Worm (Caenorhabditis elegans) whole organism, mixed stage, embryonic: ENCODE measurements around the gene mdt-17.
"Not testable (repeated sequence)": the region's sequence is repeated elsewhere in the genome, so short reads cannot be mapped to it uniquely, and the experiment has no call there.

Experiments
- bed-3 ChIP-seq: fragments of 200-800 bp; sonication (Bioruptor generic); optimal IDR thresholded peaks from 3 replicates; lab custom pipeline; 2018; ENCODE audit warnings: mild to moderate bottlenecking, missing genetic modification characterization, moderate library complexity, missing compliant biosample characterization
- blmp-1 ChIP-seq: fragments of 150-350 bp; optimal IDR thresholded peaks from 2 replicates; lab custom pipeline; 2014; ENCODE audit warnings: missing biosample characterization, missing genetic modification characterization
- ceh-39 ChIP-seq: fragments of 150-350 bp; optimal IDR thresholded peaks from 2 replicates; lab custom pipeline; 2014; ENCODE audit warnings: missing biosample characterization, missing genetic modification characterization
- ceh-43 ChIP-seq: fragments of 200-800 bp; sonication (Bioruptor generic); optimal IDR thresholded peaks from 2 replicates; lab custom pipeline; 2018; ENCODE audit warnings: mild to moderate bottlenecking, missing genetic modification characterization, moderate library complexity, missing compliant biosample characterization
- ceh-83 ChIP-seq: fragments of 200-800 bp; sonication (Bioruptor generic); optimal IDR thresholded peaks from 2 replicates; lab custom pipeline; 2018; ENCODE audit warnings: mild to moderate bottlenecking, missing genetic modification characterization, missing compliant biosample characterization
- cnd-1 ChIP-seq: fragments of 200-800 bp; sonication (Bioruptor generic); optimal IDR thresholded peaks from 2 replicates; lab custom pipeline; 2018; ENCODE audit warnings: mild to moderate bottlenecking, missing genetic modification characterization, missing compliant biosample characterization
- drap-1 ChIP-seq: fragments of 200-800 bp; sonication (Bioruptor generic); optimal IDR thresholded peaks from 3 replicates; lab custom pipeline; 2018; ENCODE audit warnings: mild to moderate bottlenecking, missing genetic modification characterization, missing compliant biosample characterization
- elt-1 ChIP-seq: sonication (generic microtip); optimal IDR thresholded peaks from 2 replicates; lab custom pipeline; 2017; ENCODE audit warnings: missing genetic modification characterization, mild to moderate bottlenecking, missing compliant biosample characterization, antibody characterized with exemption, moderate library complexity, borderline replicate concordance; ENCODE audit not compliant: insufficient read depth
- elt-3 ChIP-seq: fragments of 150-350 bp; optimal IDR thresholded peaks from 2 replicates; lab custom pipeline; 2014; ENCODE audit warnings: missing biosample characterization, missing genetic modification characterization
- flh-1 ChIP-seq: fragments of 200-800 bp; sonication (Bioruptor generic); optimal IDR thresholded peaks from 2 replicates; lab custom pipeline; 2018; ENCODE audit warnings: mild to moderate bottlenecking, missing genetic modification characterization, moderate library complexity, missing compliant biosample characterization
- ham-2 ChIP-seq: fragments of 200-800 bp; sonication (Bioruptor generic); optimal IDR thresholded peaks from 2 replicates; lab custom pipeline; 2018; ENCODE audit warnings: mild to moderate bottlenecking, missing genetic modification characterization, missing compliant biosample characterization
- hlh-1 ChIP-seq: fragments of 150-350 bp; optimal IDR thresholded peaks from 2 replicates; lab custom pipeline; 2014; ENCODE audit warnings: missing biosample characterization, missing genetic modification reagents, missing genetic modification characterization
- lin-13 ChIP-seq: fragments of 150-350 bp; optimal IDR thresholded peaks from 2 replicates; lab custom pipeline; 2014; ENCODE audit warnings: missing biosample characterization, missing genetic modification characterization
- lin-32 ChIP-seq: fragments of 200-800 bp; sonication (Bioruptor generic); optimal IDR thresholded peaks from 2 replicates; lab custom pipeline; 2018; ENCODE audit warnings: mild to moderate bottlenecking, missing genetic modification characterization, missing compliant biosample characterization
- lsy-2 ChIP-seq: fragments of 150-350 bp; optimal IDR thresholded peaks from 2 replicates; lab custom pipeline; 2014; ENCODE audit warnings: missing biosample characterization, missing genetic modification characterization
- mab-5 ChIP-seq: fragments of 150-350 bp; optimal IDR thresholded peaks from 2 replicates; lab custom pipeline; 2014; ENCODE audit warnings: missing biosample characterization, missing genetic modification characterization
- mep-1 ChIP-seq: fragments of 150-350 bp; optimal IDR thresholded peaks from 2 replicates; lab custom pipeline; 2017; ENCODE audit warnings: missing biosample characterization, missing genetic modification reagents, missing genetic modification characterization, inconsistent platforms
- mls-2 ChIP-seq: sonication (generic microtip); optimal IDR thresholded peaks from 2 replicates; lab custom pipeline; 2016; ENCODE audit warnings: mild to moderate bottlenecking, missing genetic modification characterization, moderate library complexity, missing compliant biosample characterization
- nhr-2 ChIP-seq: fragments of 150-350 bp; optimal IDR thresholded peaks from 2 replicates; lab custom pipeline; 2014; ENCODE audit warnings: missing biosample characterization, missing genetic modification characterization
- nhr-237 ChIP-seq: fragments of 150-350 bp; optimal IDR thresholded peaks from 2 replicates; lab custom pipeline; 2014; ENCODE audit warnings: missing biosample characterization, missing genetic modification characterization
- nhr-28 ChIP-seq: fragments of 150-350 bp; optimal IDR thresholded peaks from 2 replicates; lab custom pipeline; 2014; ENCODE audit warnings: missing biosample characterization, missing genetic modification characterization
- nhr-76 ChIP-seq: sonication (generic microtip); optimal IDR thresholded peaks from 2 replicates; lab custom pipeline; 2017; ENCODE audit warnings: missing biosample characterization, missing genetic modification characterization
- pha-4 ChIP-seq: fragments of 150-350 bp; optimal IDR thresholded peaks from 2 replicates; lab custom pipeline; 2018; ENCODE audit warnings: missing biosample characterization, missing genetic modification reagents, missing genetic modification characterization
- snpc-4 ChIP-seq: fragments of 150-350 bp; optimal IDR thresholded peaks from 2 replicates; lab custom pipeline; 2014; ENCODE audit warnings: missing biosample characterization, missing genetic modification characterization
- sptf-1 ChIP-seq: sonication (generic microtip); optimal IDR thresholded peaks from 2 replicates; lab custom pipeline; 2017; ENCODE audit warnings: mild to moderate bottlenecking, missing genetic modification characterization, moderate library complexity, missing compliant biosample characterization
- tbx-8 ChIP-seq: fragments of 200-800 bp; sonication (Bioruptor generic); optimal IDR thresholded peaks from 2 replicates; lab custom pipeline; 2018; ENCODE audit warnings: mild to moderate bottlenecking, missing genetic modification characterization, moderate library complexity, missing compliant biosample characterization
- unc-120 ChIP-seq: sonication (generic microtip); optimal IDR thresholded peaks from 2 replicates; lab custom pipeline; 2017; ENCODE audit warnings: missing genetic modification characterization, missing compliant biosample characterization; ENCODE audit not compliant: poor library complexity, severe bottlenecking
- unc-62 ChIP-seq: fragments of 150-350 bp; optimal IDR thresholded peaks from 2 replicates; lab custom pipeline; 2014; ENCODE audit warnings: missing biosample characterization, missing genetic modification reagents, missing genetic modification characterization
- ztf-11 ChIP-seq: fragments of 150-350 bp; optimal IDR thresholded peaks from 2 replicates; lab custom pipeline; 2014; ENCODE audit warnings: missing biosample characterization, missing genetic modification characterization

mdt-17 gene

DNA sequence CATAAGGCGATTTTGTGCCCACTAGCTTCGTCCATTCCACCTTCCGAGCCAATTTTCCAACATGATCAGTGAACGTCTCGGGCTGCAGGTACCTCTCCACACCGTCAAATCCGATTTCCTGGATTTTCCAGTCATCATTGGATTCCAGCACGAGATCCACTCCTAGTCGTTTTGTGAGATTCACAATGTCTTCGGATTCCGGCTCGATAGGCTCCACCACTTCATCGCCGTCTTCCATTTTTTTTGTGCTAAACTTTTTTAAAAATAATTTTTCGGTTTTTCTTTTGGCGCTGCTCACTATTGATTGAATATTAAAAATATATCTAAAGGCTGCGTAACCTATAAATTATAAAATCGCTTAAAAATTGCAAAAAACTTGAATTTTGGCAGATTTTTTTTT is at the start of gene mdt-17:
Gene mdt-17, minus strand, starts transcription at position 256 of the 400 bp plus-strand sequence.
- no peak for TF ChIP-seq mab-5
- TF ChIP-seq tbx-8 (GFP tag; lab: Kevin White, UChicago), result no peak
- no peak for TF ChIP-seq nhr-76
- no peak for TF ChIP-seq drap-1
- no peak for TF ChIP-seq bed-3
- no peak for TF ChIP-seq ham-2 (GFP tag; lab: Kevin White, UChicago)
- no peak for TF ChIP-seq mls-2 (tag; lab: Kevin White, UChicago)
- no peak for TF ChIP-seq unc-62 (GFP tag; lab: Kevin White, UChicago)

DNA sequence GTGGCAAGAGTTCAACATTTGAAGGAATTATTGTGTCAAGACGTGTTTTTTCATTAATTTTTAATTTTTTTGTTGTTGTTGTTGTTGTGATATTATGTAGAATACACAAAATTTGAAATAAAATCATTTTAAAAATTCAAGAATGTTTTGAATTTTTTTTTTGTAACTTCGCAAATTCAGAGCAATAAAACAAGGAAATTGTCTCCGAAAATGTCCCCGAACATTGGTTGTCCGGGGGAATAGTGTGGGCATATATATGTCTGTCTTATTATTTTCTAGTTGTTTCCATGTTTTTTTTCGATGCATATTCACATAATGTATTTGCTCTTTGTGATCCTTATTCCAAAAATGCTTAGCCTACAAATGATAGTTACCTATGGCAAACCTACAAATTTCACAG is 44.5 kb upstream of the mdt-17 start, which contains the start of gene clec-262:
Gene clec-262, plus strand, starts transcription at position 301 of the 400 bp plus-strand sequence.
- TF ChIP-seq drap-1 (no peak), nhr-76 (no peak), bed-3 (no peak), cnd-1 (tag; lab: Kevin White, UChicago) (no peak), sptf-1 (tag; lab: Kevin White, UChicago) (no peak), ztf-11 (tag; lab: Kevin White, UChicago) (no peak), ceh-43 (GFP tag; lab: Kevin White, UChicago) (no peak), ceh-83 (GFP tag; lab: Kevin White, UChicago) (no peak), pha-4 (tag; lab: Kevin White, UChicago) (no peak), tbx-8 (GFP tag; lab: Kevin White, UChicago) (no peak), snpc-4 (tag; lab: Kevin White, UChicago) (no peak), hlh-1 (no peak), ceh-39 (tag; lab: Kevin White, UChicago) (no peak), unc-120 (tag; lab: Kevin White, UChicago) (no peak), elt-3 (tag; lab: Kevin White, UChicago) (no peak), lsy-2 (tag; lab: Kevin White, UChicago) (no peak), lin-32 (GFP tag; lab: Kevin White, UChicago) (no peak)

DNA sequence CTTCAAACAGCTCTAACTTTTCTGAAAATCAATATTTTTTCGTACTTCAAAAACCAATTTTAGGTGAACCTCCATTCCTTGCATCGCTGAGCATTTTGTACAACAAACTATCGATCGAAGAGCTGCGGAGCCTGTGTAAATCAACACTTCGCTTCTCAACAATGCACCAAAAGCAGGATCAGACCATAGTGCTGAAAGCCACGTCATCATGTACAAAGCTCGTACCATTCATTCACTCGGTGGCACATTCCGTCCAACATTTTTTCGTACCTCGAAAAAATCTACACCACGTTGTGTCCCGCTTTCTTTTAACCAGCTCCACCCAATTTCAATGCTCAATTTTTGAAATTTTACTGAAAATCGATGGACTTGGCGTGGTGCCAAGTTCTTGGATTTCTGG is 43.5 kb upstream of the mdt-17 start, which contains the start of gene ZC15.10:
Gene ZC15.10, plus strand, starts transcription at position 162 of the 400 bp plus-strand sequence.
- TF ChIP-seq ztf-11 (tag; lab: Kevin White, UChicago) (no peak), nhr-2 (no peak), sptf-1 (tag; lab: Kevin White, UChicago) (no peak), elt-1 (no peak), nhr-237 (tag; lab: Kevin White, UChicago) (no peak), nhr-76 (no peak), mls-2 (tag; lab: Kevin White, UChicago) (no peak), nhr-28 (no peak), ceh-43 (GFP tag; lab: Kevin White, UChicago) (no peak), unc-120 (tag; lab: Kevin White, UChicago) (no peak)
- TF ChIP-seq, all 35 proteins: peak for 0

DNA sequence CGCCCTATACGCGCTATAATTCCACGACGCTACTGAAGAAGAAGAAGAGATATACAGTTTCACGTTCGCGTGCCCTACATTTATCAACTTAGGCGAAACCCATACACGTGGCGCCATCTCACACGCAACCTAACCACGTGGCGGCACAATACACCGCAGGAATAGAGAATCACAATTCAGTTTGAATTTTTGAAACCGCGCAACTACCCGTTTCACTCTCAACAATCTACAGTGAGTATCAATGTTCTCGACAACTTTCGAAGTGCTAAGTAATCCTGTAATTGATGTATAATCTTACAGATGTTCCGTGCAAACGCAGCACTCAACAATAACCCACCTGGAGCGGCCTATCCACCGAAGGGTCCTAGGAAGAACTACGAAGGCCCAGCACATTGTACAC is 38.8 kb upstream of the mdt-17 start, which contains the start of gene ZC15.1:
Gene ZC15.1, plus strand, starts transcription at position 301 of the 400 bp plus-strand sequence.
- TF ChIP-seq unc-120 (tag; lab: Kevin White, UChicago), result no peak
- TF ChIP-seq mab-5, result no peak
- no peak for TF ChIP-seq ztf-11 (tag; lab: Kevin White, UChicago)
- no peak for TF ChIP-seq mep-1
- TF ChIP-seq nhr-2, result no peak
- TF ChIP-seq snpc-4 (tag; lab: Kevin White, UChicago), result no peak
- no peak for TF ChIP-seq ceh-43 (GFP tag; lab: Kevin White, UChicago)
- no peak for TF ChIP-seq blmp-1 (tag; lab: Kevin White, UChicago)
- no peak for TF ChIP-seq lin-13 (tag; lab: Kevin White, UChicago)
- no peak for TF ChIP-seq ceh-83 (GFP tag; lab: Kevin White, UChicago)
- TF ChIP-seq nhr-28, result no peak
- TF ChIP-seq tbx-8 (GFP tag; lab: Kevin White, UChicago), result no peak
- TF ChIP-seq elt-3 (tag; lab: Kevin White, UChicago), result no peak
- no peak for TF ChIP-seq sptf-1 (tag; lab: Kevin White, UChicago)
- TF ChIP-seq flh-1 (GFP tag; lab: Kevin White, UChicago), result no peak
- no peak for TF ChIP-seq cnd-1 (tag; lab: Kevin White, UChicago)

ce11 chrV:20303288-20303687 is 36.2 kb upstream of the mdt-17 start, which contains the start of gene ZC15.3:
Gene ZC15.3 (plus strand): TSS chrV:20303588.
- TF ChIP-seq elt-3, pha-4, ceh-39 (tag; lab: Kevin White, UChicago): not testable (repeated sequence)
